Fruit fly (Drosophila melanogaster): ENCODE data around the gene CG11382.

DNA sequence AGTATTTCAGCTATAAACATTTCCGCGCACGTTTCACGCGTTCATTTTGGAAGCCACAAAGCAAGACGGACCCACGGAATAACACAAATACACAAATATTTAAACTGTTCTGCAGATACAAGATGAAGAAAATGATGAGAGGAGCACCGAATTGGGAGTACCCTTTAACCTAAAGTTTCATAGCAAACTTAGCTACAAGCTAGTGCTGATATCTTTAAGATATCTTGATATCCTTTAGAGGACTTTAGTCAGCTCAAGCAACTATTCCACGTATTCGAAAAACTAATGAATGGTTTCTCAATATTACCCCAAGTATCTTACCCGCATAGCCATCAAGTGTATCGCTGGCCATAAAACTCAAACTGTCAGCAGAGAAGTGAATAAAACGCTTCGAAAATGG lies 46.4 kb downstream of the CG11382 start:
- TF ChIP-seq Mnt (GFP tag; optimal IDR thresholded peaks at IDR 0.05): no peak
- no peak for TF ChIP-seq ovo (GFP tag; optimal IDR thresholded peaks at IDR 0.05)
- no peak for TF ChIP-seq Crg-1 (GFP tag; optimal IDR thresholded peaks at IDR 0.05)
- no peak for TF ChIP-seq Clk (GFP tag; optimal IDR thresholded peaks at IDR 0.05)
- TF ChIP-seq CG11617 (GFP tag; optimal IDR thresholded peaks at IDR 0.05): no peak
